Worm (Caenorhabditis elegans): ENCODE results near the gene anat-1.

- TF ChIP-seq blmp-1 (tag; optimal IDR thresholded peaks at IDR 0.05) (no peak), ztf-11 (tag; optimal IDR thresholded peaks at IDR 0.05) (no peak), nhr-12 (tag; optimal IDR thresholded peaks at IDR 0.05) (no peak), unc-62 (GFP tag; optimal IDR thresholded peaks at IDR 0.05) (no peak), lsy-2 (tag; optimal IDR thresholded peaks at IDR 0.05) (no peak), sem-2 (GFP tag; optimal IDR thresholded peaks at IDR 0.05) (no peak), bed-3 (GFP tag; optimal IDR thresholded peaks at IDR 0.05) (no peak), elt-3 (tag; optimal IDR thresholded peaks at IDR 0.05) (no peak), nhr-237 (tag; optimal IDR thresholded peaks at IDR 0.05) (no peak), ces-1 (GFP tag; optimal IDR thresholded peaks at IDR 0.05) (no peak), unc-39 (tag; optimal IDR thresholded peaks at IDR 0.05) (no peak), snpc-4 (tag; optimal IDR thresholded peaks at IDR 0.05) (no peak), lin-13 (tag; optimal IDR thresholded peaks at IDR 0.05) (no peak), nhr-28 (tag; optimal IDR thresholded peaks at IDR 0.05) (no peak)
Measured at ce11 chrIV:6751213-6751612, 19.4 kb upstream of the anat-1 start.
